Fruit fly (Drosophila melanogaster) whole organism, embryonic: Measurements from ENCODE around the gene Tfb5.

ENCODE experiments used
- BEAF-32 ChIP-seq: fragments of 200-800 bp; sonication (Bioruptor generic); optimal IDR thresholded peaks from 3 replicates; lab custom pipeline; 2017; ENCODE audit warnings: missing biosample characterization, missing genetic modification characterization, mild to moderate bottlenecking, moderate library complexity, missing genetic modification reagents
- Bdp1 ChIP-seq: fragments of 200-800 bp; sonication (Bioruptor generic); optimal IDR thresholded peaks from 3 replicates; lab custom pipeline; 2016; ENCODE audit warnings: missing biosample characterization, missing genetic modification characterization
- CG11560 ChIP-seq: fragments of 200-800 bp; sonication (Bioruptor generic); IDR thresholded peaks from 3 replicates; pipeline ENCODE4 v1.3.6; 2022; ENCODE audit warnings: missing biosample characterization, missing genetic modification characterization
- CG12236 ChIP-seq: fragments of 200-800 bp; sonication (Bioruptor generic); optimal IDR thresholded peaks from 2 replicates; lab custom pipeline; 2016; ENCODE audit warnings: missing biosample characterization, missing genetic modification characterization
- CG1529 ChIP-seq: fragments of 200-800 bp; sonication (Bioruptor generic); optimal IDR thresholded peaks from 3 replicates; lab custom pipeline; 2018; ENCODE audit warnings: missing biosample characterization, missing genetic modification characterization
- CG16779 ChIP-seq: fragments of 200-800 bp; sonication (Bioruptor generic); IDR thresholded peaks from 2 replicates; pipeline ENCODE4 v1.3.6; 2022; ENCODE audit warnings: missing biosample characterization, missing genetic modification characterization
- CG16815 ChIP-seq: fragments of 200-800 bp; sonication (Bioruptor generic); optimal IDR thresholded peaks from 3 replicates; lab custom pipeline; 2017; ENCODE audit warnings: missing biosample characterization, mild to moderate bottlenecking, missing genetic modification characterization
- CG17359 ChIP-seq: fragments of 200-800 bp; sonication (Bioruptor generic); optimal IDR thresholded peaks from 3 replicates; lab custom pipeline; 2018; ENCODE audit warnings: missing biosample characterization, mild to moderate bottlenecking, missing genetic modification characterization, moderate library complexity
- CG17829 ChIP-seq: fragments of 200-800 bp; optimal IDR thresholded peaks from 2 replicates; lab custom pipeline; 2019; ENCODE audit warnings: missing biosample characterization, mild to moderate bottlenecking, missing genetic modification characterization, moderate library complexity
- CG2678 ChIP-seq: fragments of 200-800 bp; sonication (Bioruptor generic); optimal IDR thresholded peaks from 3 replicates; lab custom pipeline; 2019; ENCODE audit warnings: missing biosample characterization, mild to moderate bottlenecking, missing genetic modification characterization, moderate library complexity
- CG2889 ChIP-seq: fragments of 200-800 bp; sonication (Bioruptor generic); IDR thresholded peaks from 3 replicates; pipeline ENCODE4 v1.3.6; 2022; ENCODE audit warnings: missing biosample characterization, missing genetic modification characterization
- CG31441 ChIP-seq: fragments of 200-800 bp; sonication (Bioruptor generic); IDR thresholded peaks from 2 replicates; pipeline ENCODE4 v1.3.6; 2022; ENCODE audit warnings: missing biosample characterization, missing genetic modification characterization
- CG32532 ChIP-seq: fragments of 200-800 bp; sonication (Bioruptor generic); IDR thresholded peaks from 2 replicates; pipeline ENCODE4 v1.3.6; 2022; ENCODE audit warnings: missing biosample characterization, missing genetic modification characterization
- CG3407 ChIP-seq: fragments of 200-800 bp; sonication (Bioruptor generic); optimal IDR thresholded peaks from 2 replicates; lab custom pipeline; 2018; ENCODE audit warnings: missing biosample characterization, mild to moderate bottlenecking, missing genetic modification characterization
- CG34422 ChIP-seq: fragments of 200-800 bp; sonication (Bioruptor generic); IDR thresholded peaks from 3 replicates; pipeline ENCODE4 v1.3.6; 2022; ENCODE audit warnings: missing biosample characterization, missing genetic modification characterization
- CG8924 ChIP-seq: fragments of 200-800 bp; optimal IDR thresholded peaks from 3 replicates; lab custom pipeline; 2019; ENCODE audit warnings: missing biosample characterization, mild to moderate bottlenecking, missing genetic modification characterization, moderate library complexity
- Camta ChIP-seq: fragments of 200-800 bp; sonication (Bioruptor generic); optimal IDR thresholded peaks from 2 replicates; lab custom pipeline; 2016; ENCODE audit warnings: missing biosample characterization, missing genetic modification characterization
- Chrac-16 ChIP-seq: fragments of 200-800 bp; sonication (Bioruptor generic); optimal IDR thresholded peaks from 3 replicates; lab custom pipeline; 2016; ENCODE audit warnings: missing biosample characterization, missing genetic modification characterization
- CrebB ChIP-seq: fragments of 200-800 bp; sonication (Bioruptor generic); optimal IDR thresholded peaks from 3 replicates; lab custom pipeline; 2018; ENCODE audit warnings: missing biosample characterization, mild to moderate bottlenecking, missing genetic modification characterization
- Dp ChIP-seq: fragments of 200-800 bp; sonication (Bioruptor generic); optimal IDR thresholded peaks from 2 replicates; lab custom pipeline; 2018; ENCODE audit warnings: missing biosample characterization, mild to moderate bottlenecking, missing genetic modification characterization, moderate library complexity
- Ets97D ChIP-seq: fragments of 200-800 bp; sonication (Bioruptor generic); optimal IDR thresholded peaks from 3 replicates; lab custom pipeline; 2016; ENCODE audit warnings: missing biosample characterization, missing genetic modification characterization
- Lhr ChIP-seq: fragments of 200-800 bp; sonication (Bioruptor generic); optimal IDR thresholded peaks from 3 replicates; lab custom pipeline; 2017; ENCODE audit warnings: mild to moderate bottlenecking, missing biosample characterization, missing genetic modification reagents, missing genetic modification characterization
- NfI ChIP-seq: fragments of 200-800 bp; sonication (Bioruptor generic); optimal IDR thresholded peaks from 3 replicates; lab custom pipeline; 2018; ENCODE audit warnings: missing biosample characterization, mild to moderate bottlenecking, missing genetic modification characterization, moderate library complexity
- Rx ChIP-seq: fragments of 200-800 bp; sonication (Bioruptor generic); IDR thresholded peaks from 2 replicates; pipeline ENCODE4 v1.3.6; 2022; ENCODE audit warnings: missing biosample characterization, missing genetic modification characterization
- Six4 ChIP-seq: fragments of 200-800 bp; sonication (Bioruptor generic); optimal IDR thresholded peaks from 2 replicates; lab custom pipeline; 2016; ENCODE audit warnings: missing biosample characterization, missing genetic modification characterization
- Ssrp ChIP-seq: fragments of 200-800 bp; sonication (Bioruptor generic); optimal IDR thresholded peaks from 2 replicates; lab custom pipeline; 2018; ENCODE audit warnings: missing biosample characterization, mild to moderate bottlenecking, missing genetic modification characterization, moderate library complexity
- TFAM ChIP-seq: fragments of 200-800 bp; sonication (Bioruptor generic); optimal IDR thresholded peaks from 2 replicates; lab custom pipeline; 2017; ENCODE audit warnings: missing biosample characterization, missing genetic modification characterization, inconsistent platforms
- Xrp1 ChIP-seq: fragments of 200-800 bp; sonication (Bioruptor generic); IDR thresholded peaks from 2 replicates; pipeline ENCODE4 v1.3.6; 2022; ENCODE audit warnings: missing biosample characterization, missing genetic modification characterization
- al ChIP-seq: fragments of 200-800 bp; sonication (Bioruptor generic); IDR thresholded peaks from 2 replicates; pipeline ENCODE4 v1.3.6; 2022; ENCODE audit warnings: missing biosample characterization, missing genetic modification characterization
- ara ChIP-seq: fragments of 200-800 bp; sonication (Bioruptor generic); IDR thresholded peaks from 2 replicates; pipeline ENCODE4 v1.3.6; 2022; ENCODE audit warnings: missing biosample characterization, missing genetic modification characterization
- az2 ChIP-seq: fragments of 200-800 bp; sonication (Bioruptor generic); optimal IDR thresholded peaks from 3 replicates; lab custom pipeline; 2016; ENCODE audit warnings: missing biosample characterization, missing genetic modification characterization
- bab2 ChIP-seq: fragments of 200-800 bp; sonication (Bioruptor generic); optimal IDR thresholded peaks from 2 replicates; lab custom pipeline; 2016; ENCODE audit warnings: missing biosample characterization, missing genetic modification characterization
- bsh ChIP-seq, 2 experiments: fragments of 200-800 bp; sonication (Bioruptor generic); optimal IDR thresholded peaks; 2 replicates each; lab custom pipeline; 2017 to 2018; ENCODE audit warnings: mild to moderate bottlenecking in 2 of 2, missing biosample characterization in 2 of 2, missing genetic modification characterization in 2 of 2, moderate library complexity in 1 of 2
- ftz-f1 ChIP-seq: fragments of 200-800 bp; sonication (Bioruptor generic); optimal IDR thresholded peaks from 2 replicates; lab custom pipeline; 2016; ENCODE audit warnings: missing biosample characterization, missing genetic modification characterization
- kay ChIP-seq: fragments of 200-800 bp; sonication (Bioruptor generic); optimal IDR thresholded peaks from 2 replicates; lab custom pipeline; 2016; ENCODE audit warnings: missing biosample characterization, missing genetic modification characterization
- ken ChIP-seq: fragments of 200-800 bp; sonication (Bioruptor generic); IDR thresholded peaks from 3 replicates; pipeline ENCODE4 v1.3.6; 2022; ENCODE audit warnings: missing biosample characterization, missing genetic modification characterization
- odd ChIP-seq: fragments of 200-800 bp; sonication (Bioruptor generic); optimal IDR thresholded peaks from 2 replicates; lab custom pipeline; 2017; ENCODE audit warnings: missing biosample characterization, mild to moderate bottlenecking, missing genetic modification characterization
- psq ChIP-seq: fragments of 200-800 bp; sonication (Bioruptor generic); optimal IDR thresholded peaks from 2 replicates; lab custom pipeline; 2017; ENCODE audit warnings: missing biosample characterization, missing genetic modification characterization
- ranshi ChIP-seq: fragments of 200-800 bp; sonication (Bioruptor generic); IDR thresholded peaks from 2 replicates; pipeline ENCODE4 v1.3.6; 2022; ENCODE audit warnings: missing biosample characterization, missing genetic modification characterization
- salm ChIP-seq: fragments of 200-800 bp; sonication (Bioruptor generic); optimal IDR thresholded peaks from 2 replicates; lab custom pipeline; 2018; ENCODE audit warnings: missing biosample characterization, mild to moderate bottlenecking, missing genetic modification characterization
- sc ChIP-seq, 3 experiments: fragments of >200 bp in 2 of 3; fragments of 200-800 bp in 1 of 3; sonication (Bioruptor generic) in 1 of 3; optimal IDR thresholded peaks; 2 replicates in 2 of 3; 3 replicates in 1 of 3; lab custom pipeline; 2017; ENCODE audit warnings: mild to moderate bottlenecking in 1 of 3, missing biosample characterization in 1 of 3, missing genetic modification characterization in 1 of 3, missing genetic modification reagents in 1 of 3
- shn ChIP-seq: fragments of 200-800 bp; sonication (Bioruptor generic); optimal IDR thresholded peaks from 3 replicates; lab custom pipeline; 2016; ENCODE audit warnings: missing biosample characterization, missing genetic modification characterization
- slp2 ChIP-seq: fragments of 200-800 bp; sonication (Bioruptor generic); optimal IDR thresholded peaks from 2 replicates; lab custom pipeline; 2016; ENCODE audit warnings: missing biosample characterization, missing genetic modification characterization
- ssp ChIP-seq: fragments of 200-800 bp; sonication (Bioruptor generic); IDR thresholded peaks from 2 replicates; pipeline ENCODE4 v1.3.6; 2022; ENCODE audit warnings: missing biosample characterization, missing genetic modification characterization
- ttk ChIP-seq: fragments of 200-800 bp; sonication (Bioruptor generic); IDR thresholded peaks from 2 replicates; pipeline ENCODE4 v2.1.2; 2022; ENCODE audit warnings: missing biosample characterization, missing genetic modification characterization
- twi ChIP-seq: fragments of 200-800 bp; optimal IDR thresholded peaks from 2 replicates; lab custom pipeline; 2019; ENCODE audit warnings: missing biosample characterization, mild to moderate bottlenecking, missing genetic modification characterization, moderate library complexity
- unc-4 ChIP-seq: fragments of 200-800 bp; sonication (Bioruptor generic); IDR thresholded peaks from 2 replicates; pipeline ENCODE4 v1.3.6; 2022; ENCODE audit warnings: missing biosample characterization, missing genetic modification characterization; ENCODE audit not compliant: partially characterized antibody
- vfl ChIP-seq: fragments of 200-800 bp; sonication (Bioruptor generic); optimal IDR thresholded peaks from 2 replicates; lab custom pipeline; 2016; ENCODE audit warnings: missing biosample characterization, missing genetic modification characterization
- wdn ChIP-seq: fragments of 200-800 bp; sonication (Bioruptor generic); IDR thresholded peaks from 2 replicates; pipeline ENCODE4 v1.3.6; 2022; ENCODE audit warnings: missing biosample characterization, missing genetic modification characterization
- zfh1 ChIP-seq: fragments of 200-800 bp; sonication (Bioruptor generic); IDR thresholded peaks from 3 replicates; pipeline ENCODE4 v1.3.6; 2022; ENCODE audit warnings: missing biosample characterization, missing genetic modification characterization

Gene Tfb5

dm6 chr2L:4981278-4981966, 29.2 kb downstream of the Tfb5 start, which contains the start of the genes CG8892 and CG34126 (continued):
- TF ChIP-seq NfI (GFP tag; lab: Kevin White, UChicago) (peak; percentile 98), az2 (peak; percentile 98), Lhr (GFP tag; lab: Kevin White, UChicago) (peak; percentile 89), sc (optimal IDR thresholded peaks at IDR 0.05; lab: Kevin White, UChicago) (no peak), sc (GFP tag; optimal IDR thresholded peaks at IDR 0.05; lab: Kevin White, UChicago) (peak; percentile 96), ken (GFP tag; lab: Robert Waterston, UW) (peak; percentile 98), CG1529 (peak; percentile 94), vfl (GFP tag; lab: Kevin White, UChicago) (peak; percentile 97), CG17829 (peak; percentile 98), ssp (GFP tag; lab: Robert Waterston, UW) (peak; percentile 93), salm (tag; lab: Kevin White, UChicago) (peak; percentile 87), CG17359 (peak; percentile 96), TFAM (GFP tag; lab: Kevin White, UChicago) (peak; percentile 89), bsh (GFP tag; optimal IDR thresholded peaks at IDR 0.05; lab: Kevin White, UChicago) (peak; percentile 75 to 94), shn (peak; percentile 96), Ets97D (GFP tag; lab: Kevin White, UChicago) (peak; percentile 92), ttk (GFP tag; lab: Robert Waterston, UW) (peak; percentile 93), CG11560 (tag; lab: Robert Waterston, UW) (peak; percentile 90), bab2 (GFP tag; lab: Kevin White, UChicago) (peak; percentile 97), twi (tag; lab: Kevin White, UChicago) (peak; percentile 97), Ssrp (peak; percentile 97), Rx (peak; percentile 93), CG2889 (peak; percentile 95), Bdp1 (peak; percentile 92), ftz-f1 (GFP tag; lab: Kevin White, UChicago) (peak; percentile 92), al (peak; percentile 97), CG16779 (GFP tag; lab: Robert Waterston, UW) (peak; percentile 85), odd (GFP tag; lab: Kevin White, UChicago) (peak; percentile 90), wdn (GFP tag; lab: Robert Waterston, UW) (peak; percentile 90), Six4 (GFP tag; lab: Kevin White, UChicago) (peak; percentile 97), CG31441 (GFP tag; lab: Robert Waterston, UW) (peak; percentile 96), CG16815 (GFP tag; lab: Kevin White, UChicago) (peak; percentile 99), ranshi (GFP tag; lab: Robert Waterston, UW) (peak; percentile 94), kay (peak; percentile 96), Xrp1 (peak; percentile 98), psq (GFP tag; lab: Kevin White, UChicago) (peak; percentile 93), BEAF-32 (peak; percentile 68), Dp (GFP tag; lab: Kevin White, UChicago) (peak; percentile 42), slp2 (GFP tag; lab: Kevin White, UChicago) (peak; percentile 96), Camta (peak; percentile 97), CrebB (tag; lab: Kevin White, UChicago) (peak; percentile 92), CG3407 (GFP tag; lab: Kevin White, UChicago) (peak; percentile 94), CG8924 (tag; lab: Kevin White, UChicago) (peak; percentile 97), CG32532 (GFP tag; lab: Robert Waterston, UW) (peak; percentile 96), ara (GFP tag; lab: Robert Waterston, UW) (peak; percentile 94), CG2678 (tag; lab: Kevin White, UChicago) (peak; percentile 97), Chrac-16 (GFP tag; lab: Kevin White, UChicago) (peak; percentile 99), unc-4 (GFP tag; lab: Robert Waterston, UW) (0 out of 2 replicates have a peak, but pooled peaks have one; percentile 27), CG34422 (GFP tag; lab: Robert Waterston, UW) (peak; percentile 96), CG12236 (GFP tag; lab: Kevin White, UChicago) (peak; percentile 87), zfh1 (GFP tag; lab: Robert Waterston, UW) (peak; percentile 96)
